Fruit fly (Drosophila melanogaster): ENCODE measurements around the gene CG2202.
A peak's percentile ranks its signal among the peaks of the same experiment; 100 is the strongest.

CG2202 gene

DNA sequence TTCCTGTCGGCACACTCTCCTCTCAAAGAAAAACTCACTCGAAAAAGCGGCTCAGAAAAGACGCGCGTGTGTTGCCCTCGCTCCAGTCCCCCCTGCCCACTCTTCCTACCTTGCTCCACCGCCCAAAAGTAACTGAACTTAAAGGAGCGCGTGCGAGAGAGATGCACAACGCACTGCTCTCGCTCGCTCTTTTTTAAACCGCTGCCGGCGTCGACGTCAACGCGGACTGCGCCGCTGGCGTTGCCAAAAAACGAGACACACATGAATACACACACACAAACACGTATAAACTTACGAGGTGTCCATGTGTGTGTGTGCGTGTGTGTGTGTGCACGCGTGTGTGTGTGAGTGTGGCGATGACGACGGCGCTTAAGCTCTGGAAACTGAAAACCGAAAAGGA lies 31.7 kb upstream of the CG2202 start (continued):
- TF ChIP-seq sob (GFP tag; IDR thresholded peaks at IDR 0.05), result no peak
- no peak for TF ChIP-seq cas (GFP tag; IDR thresholded peaks at IDR 0.05)
- no peak for TF ChIP-seq CG2129 (GFP tag; IDR thresholded peaks at IDR 0.05; ENCODE audit: partially characterized antibody)
- no peak for TF ChIP-seq CG11085 (GFP tag; IDR thresholded peaks at IDR 0.05)
- no peak for TF ChIP-seq NfI (GFP tag; optimal IDR thresholded peaks at IDR 0.05)
- TF ChIP-seq CG4424 (GFP tag; optimal IDR thresholded peaks at IDR 0.05), result no peak
- TF ChIP-seq CG7271 (tag; optimal IDR thresholded peaks at IDR 0.05), result no peak
- no peak for TF ChIP-seq Drgx (GFP tag; IDR thresholded peaks at IDR 0.05)
- TF ChIP-seq CG18476 (GFP tag; optimal IDR thresholded peaks at IDR 0.05), result no peak
- TF ChIP-seq Nf-YC (tag; optimal IDR thresholded peaks at IDR 0.05), result peak; percentile 25
- TF ChIP-seq nmo (GFP tag; optimal IDR thresholded peaks at IDR 0.05), result no peak
- TF ChIP-seq CG1647 (GFP tag; optimal IDR thresholded peaks at IDR 0.05), result no peak
- TF ChIP-seq sens-2 (GFP tag; IDR thresholded peaks at IDR 0.05), result no peak
- TF ChIP-seq CG11398 (GFP tag; optimal IDR thresholded peaks at IDR 0.05), result no peak
- TF ChIP-seq CG3838 (GFP tag; optimal IDR thresholded peaks at IDR 0.05), result no peak
- TF ChIP-seq NC2β (GFP tag; optimal IDR thresholded peaks at IDR 0.05), result no peak
- no peak for TF ChIP-seq CG6813 (GFP tag; optimal IDR thresholded peaks at IDR 0.05)
- no peak for TF ChIP-seq gsb-n (tag; optimal IDR thresholded peaks at IDR 0.05)
- peak; percentile 5 for TF ChIP-seq kni (GFP tag; optimal IDR thresholded peaks at IDR 0.05)
- TF ChIP-seq CG14050 (GFP tag; IDR thresholded peaks at IDR 0.05), result no peak
- TF ChIP-seq Dek (tag; optimal IDR thresholded peaks at IDR 0.05), result no peak
- no peak for TF ChIP-seq Hr78 (GFP tag; optimal IDR thresholded peaks at IDR 0.05)
- TF ChIP-seq Pdp1 (GFP tag; optimal IDR thresholded peaks at IDR 0.05), result no peak
- TF ChIP-seq Adf1 (GFP tag; IDR thresholded peaks at IDR 0.05), result peak; percentile 99
- TF ChIP-seq CG17612 (GFP tag; IDR thresholded peaks at IDR 0.05), result no peak
- TF ChIP-seq CG14667 (GFP tag; IDR thresholded peaks at IDR 0.05), result no peak
- peak; percentile 98 for TF ChIP-seq z (GFP tag; IDR thresholded peaks at IDR 0.05)
- TF ChIP-seq CG6689 (GFP tag; IDR thresholded peaks at IDR 0.05), result no peak
- no peak for TF ChIP-seq CG8290 (GFP tag; optimal IDR thresholded peaks at IDR 0.05)
- TF ChIP-seq CG8290 (tag; optimal IDR thresholded peaks at IDR 0.05), result peak in 1 of 2 experiments; percentile 15
- TF ChIP-seq Deaf1 (tag; optimal IDR thresholded peaks at IDR 0.05), result peak; percentile 62
- no peak for TF ChIP-seq prd (optimal IDR thresholded peaks at IDR 0.05)
- no peak for TF ChIP-seq prd (GFP tag; IDR thresholded peaks at IDR 0.05)
- peak; percentile 94 for TF ChIP-seq cg (GFP tag; optimal IDR thresholded peaks at IDR 0.05)
- no peak for TF ChIP-seq hb (GFP tag; IDR thresholded peaks at IDR 0.05; ENCODE audit: partially characterized antibody)
- no peak for TF ChIP-seq tap (tag; optimal IDR thresholded peaks at IDR 0.05)
- TF ChIP-seq CG12104 (GFP tag; optimal IDR thresholded peaks at IDR 0.05), result no peak
- 0 out of 4 replicates have a peak, but pooled peaks have one; percentile 47 for TF ChIP-seq chinmo (GFP tag; IDR thresholded peaks at IDR 0.05; ENCODE audit: partially characterized antibody)
- TF ChIP-seq Sry-δ (GFP tag; optimal IDR thresholded peaks at IDR 0.05), result no peak
- TF ChIP-seq sd (tag; optimal IDR thresholded peaks at IDR 0.05), result no peak
- TF ChIP-seq CG18619 (GFP tag; optimal IDR thresholded peaks at IDR 0.05), result no peak
- TF ChIP-seq CG7839 (tag; optimal IDR thresholded peaks at IDR 0.05), result no peak
- TF ChIP-seq CG10209 (GFP tag; optimal IDR thresholded peaks at IDR 0.05), result no peak
- TF ChIP-seq kay (GFP tag; optimal IDR thresholded peaks at IDR 0.05), result no peak
- TF ChIP-seq pros (GFP tag; optimal IDR thresholded peaks at IDR 0.05), result peak; percentile 56
- TF ChIP-seq repo (GFP tag; optimal IDR thresholded peaks at IDR 0.05), result no peak
- TF ChIP-seq Rx (GFP tag; IDR thresholded peaks at IDR 0.05), result no peak
- TF ChIP-seq CG8478 (optimal IDR thresholded peaks at IDR 0.05), result peak; percentile 87
- no peak for TF ChIP-seq Dip3 (GFP tag; optimal IDR thresholded peaks at IDR 0.05)
- no peak for TF ChIP-seq Antp (GFP tag; optimal IDR thresholded peaks at IDR 0.05)
- TF ChIP-seq crol (GFP tag; IDR thresholded peaks at IDR 0.05), result peak; percentile 96
- TF ChIP-seq otp (GFP tag; IDR thresholded peaks at IDR 0.05), result no peak
- no peak for TF ChIP-seq Sry-β (GFP tag; optimal IDR thresholded peaks at IDR 0.05)
